Worm (Caenorhabditis elegans) whole organism, L2 larva: ENCODE results near the gene pgph-1.

Experiments
- Y55F3AM.14 ChIP-seq: fragments of 200-800 bp; sonication (Bioruptor generic); optimal IDR thresholded peaks from 2 replicates; lab custom pipeline; 2018; ENCODE audit warnings: mild to moderate bottlenecking, missing genetic modification characterization, missing compliant biosample characterization
- ZK546.5 ChIP-seq: sonication (generic microtip); optimal IDR thresholded peaks from 2 replicates; lab custom pipeline; 2017; ENCODE audit warnings: missing biosample characterization, missing genetic modification characterization
- ceh-82 ChIP-seq: fragments of 150-350 bp; optimal IDR thresholded peaks from 2 replicates; lab custom pipeline; 2014; ENCODE audit warnings: missing biosample characterization, missing genetic modification characterization
- egl-27 ChIP-seq: sonication (generic microtip); optimal IDR thresholded peaks from 3 replicates; lab custom pipeline; 2017; ENCODE audit warnings: missing biosample characterization, missing genetic modification reagents, missing genetic modification characterization
- fos-1 ChIP-seq: fragments of 150-350 bp; optimal IDR thresholded peaks from 2 replicates; lab custom pipeline; 2014; ENCODE audit warnings: missing biosample characterization, missing genetic modification characterization
- lin-11 ChIP-seq: fragments of 150-350 bp; sonication (generic microtip); optimal IDR thresholded peaks from 2 replicates; lab custom pipeline; 2014; ENCODE audit warnings: missing biosample characterization, missing genetic modification characterization, inconsistent platforms, mixed read lengths
- lin-39 ChIP-seq: fragments of 150-350 bp; optimal IDR thresholded peaks from 2 replicates; lab custom pipeline; 2014; ENCODE audit warnings: missing biosample characterization, missing genetic modification reagents, missing genetic modification characterization
- nhr-23 ChIP-seq: fragments of 150-350 bp; optimal IDR thresholded peaks from 2 replicates; lab custom pipeline; 2014; ENCODE audit warnings: missing biosample characterization, missing genetic modification reagents, missing genetic modification characterization
- nhr-237 ChIP-seq: fragments of 150-350 bp; optimal IDR thresholded peaks from 2 replicates; lab custom pipeline; 2014; ENCODE audit warnings: missing biosample characterization, missing genetic modification characterization
- nhr-77 ChIP-seq: fragments of 150-350 bp; optimal IDR thresholded peaks from 2 replicates; lab custom pipeline; 2014; ENCODE audit warnings: missing biosample characterization, missing genetic modification characterization
- snpc-4 ChIP-seq: fragments of 150-350 bp; optimal IDR thresholded peaks from 2 replicates; lab custom pipeline; 2014; ENCODE audit warnings: missing biosample characterization, missing genetic modification characterization

DNA sequence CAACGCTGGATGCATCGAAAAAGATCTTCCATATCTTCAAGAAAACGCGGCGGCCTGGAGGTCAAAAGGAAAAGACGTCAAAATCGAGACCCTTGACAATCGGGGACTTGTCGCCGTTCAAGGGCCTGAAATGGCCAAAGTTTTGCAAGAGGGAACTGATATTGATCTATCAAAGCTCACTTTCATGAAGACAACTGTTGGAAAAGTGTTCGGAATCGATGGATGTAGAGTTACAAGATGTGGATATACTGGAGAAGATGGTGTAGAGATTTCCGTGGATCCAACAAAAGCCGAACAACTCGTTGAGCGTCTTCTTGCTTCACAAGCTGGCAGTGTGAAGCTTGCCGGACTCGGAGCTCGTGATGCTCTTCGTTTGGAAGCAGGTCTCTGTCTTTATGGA lies 39.8 kb downstream of the pgph-1 start:
- TF ChIP-seq snpc-4 (tag; lab: Kevin White, UChicago) (no peak), nhr-23 (tag; lab: Kevin White, UChicago) (no peak), fos-1 (no peak), lin-39 (no peak), nhr-77 (tag; lab: Kevin White, UChicago) (no peak), lin-11 (no peak), ceh-82 (tag; lab: Kevin White, UChicago) (no peak), egl-27 (tag; lab: Kevin White, UChicago) (no peak), Y55F3AM.14 (GFP tag; lab: Kevin White, UChicago) (no peak), ZK546.5 (no peak), nhr-237 (tag; lab: Kevin White, UChicago) (no peak)
